Worm (Caenorhabditis elegans) whole organism, young adult: ENCODE measurements around the gene F44E5.2.
A peak's percentile ranks its signal among the peaks of the same experiment; 100 is the strongest.

ENCODE experiments used
- B0019.2 ChIP-seq: fragments of 200-800 bp; sonication (Bioruptor generic); conservative IDR thresholded peaks from 2 replicates; pipeline ENCODE4 v1.3.6; 2022; ENCODE audit warnings: missing genetic modification reagents, missing genetic modification characterization, missing compliant biosample characterization
- B0261.1 ChIP-seq: sonication (generic microtip); optimal IDR thresholded peaks from 2 replicates; lab custom pipeline; 2016; ENCODE audit warnings: mild to moderate bottlenecking, missing genetic modification characterization, moderate library complexity, missing compliant biosample characterization
- F23B12.7 ChIP-seq: sonication (generic microtip); optimal IDR thresholded peaks from 2 replicates; lab custom pipeline; 2017; ENCODE audit warnings: missing genetic modification characterization, mild to moderate bottlenecking, missing compliant biosample characterization, antibody characterized with exemption, moderate library complexity; ENCODE audit not compliant: insufficient read depth
- F37B4.10 ChIP-seq: fragments of 200-800 bp; sonication (Bioruptor generic); IDR thresholded peaks from 2 replicates; pipeline ENCODE4 v1.3.6; 2022; ENCODE audit warnings: missing genetic modification characterization, missing compliant biosample characterization
- F55B11.4 ChIP-seq: sonication (generic microtip); optimal IDR thresholded peaks from 2 replicates; lab custom pipeline; 2016; ENCODE audit warnings: missing compliant biosample characterization, missing genetic modification characterization, borderline replicate concordance; ENCODE audit not compliant: insufficient read depth
- T07F8.4 ChIP-seq: sonication (generic microtip); optimal IDR thresholded peaks from 2 replicates; lab custom pipeline; 2016; ENCODE audit warnings: mild to moderate bottlenecking, missing genetic modification characterization, moderate library complexity, missing compliant biosample characterization
- T26A5.8 ChIP-seq: sonication (generic microtip); optimal IDR thresholded peaks from 2 replicates; lab custom pipeline; 2016; ENCODE audit warnings: missing genetic modification characterization, missing compliant biosample characterization
- Y53F4B.3 ChIP-seq: fragments of 200-800 bp; sonication (Bioruptor generic); IDR thresholded peaks from 2 replicates; pipeline ENCODE4 v1.3.6; 2022; ENCODE audit warnings: missing genetic modification reagents, missing genetic modification characterization, missing compliant biosample characterization
- Y95B8A.8 ChIP-seq: fragments of 200-800 bp; sonication (Bioruptor generic); IDR thresholded peaks from 2 replicates; pipeline ENCODE4 v1.3.6; 2022; ENCODE audit warnings: missing genetic modification reagents, missing genetic modification characterization, missing compliant biosample characterization
- ama-1 ChIP-seq, 3 experiments: fragments of 150-350 bp in 1 of 3; sonication (generic microtip) in 2 of 3; optimal IDR thresholded peaks; 2 replicates each; lab custom pipeline; 2014 to 2018; ENCODE audit warnings: missing biosample characterization in 2 of 3, missing genetic modification characterization in 2 of 3, missing genetic modification reagents in 2 of 3
- aptf-3 ChIP-seq: fragments of 200-800 bp; sonication (Bioruptor generic); IDR thresholded peaks from 2 replicates; pipeline ENCODE4 v1.3.6; 2022; ENCODE audit warnings: missing genetic modification characterization, missing compliant biosample characterization
- athp-1 ChIP-seq: sonication (generic microtip); optimal IDR thresholded peaks from 2 replicates; lab custom pipeline; 2017; ENCODE audit warnings: mild to moderate bottlenecking, missing genetic modification characterization, missing compliant biosample characterization
- attf-3 ChIP-seq: fragments of 200-800 bp; sonication (Bioruptor generic); conservative IDR thresholded peaks from 2 replicates; pipeline ENCODE4 v1.3.6; 2022; ENCODE audit warnings: missing genetic modification reagents, missing genetic modification characterization, missing compliant biosample characterization
- ccch-3 ChIP-seq: fragments of 200-800 bp; sonication (Bioruptor generic); optimal IDR thresholded peaks from 2 replicates; lab custom pipeline; 2018; ENCODE audit warnings: mild to moderate bottlenecking, missing genetic modification characterization, missing compliant biosample characterization
- cebp-1 ChIP-seq, 2 experiments: fragments of 200-800 bp in 1 of 2; sonication (Bioruptor generic) in 1 of 2; sonication (generic microtip) in 1 of 2; IDR thresholded peaks in 1 of 2; optimal IDR thresholded peaks in 1 of 2; 2 replicates each; pipeline versions ENCODE4 v1.3.6 to Lab custom; 2017 to 2022; ENCODE audit warnings: missing compliant biosample characterization in 2 of 2, missing genetic modification characterization in 2 of 2, mild to moderate bottlenecking in 1 of 2, missing genetic modification reagents in 1 of 2, moderate library complexity in 1 of 2
- ceh-79 ChIP-seq: sonication (generic microtip); optimal IDR thresholded peaks from 2 replicates; lab custom pipeline; 2017; ENCODE audit warnings: mild to moderate bottlenecking, missing genetic modification characterization, missing compliant biosample characterization
- ceh-91 ChIP-seq: fragments of 200-800 bp; sonication (Bioruptor generic); IDR thresholded peaks from 2 replicates; pipeline ENCODE4 v1.3.6; 2022; ENCODE audit warnings: missing genetic modification reagents, missing genetic modification characterization, missing compliant biosample characterization
- die-1 ChIP-seq: sonication (generic microtip); optimal IDR thresholded peaks from 2 replicates; lab custom pipeline; 2016; ENCODE audit warnings: missing genotype, mild to moderate bottlenecking, missing genetic modification characterization, missing compliant biosample characterization
- egrh-3 ChIP-seq: fragments of 200-800 bp; sonication (Bioruptor generic); IDR thresholded peaks from 2 replicates; pipeline ENCODE4 v1.3.6; 2022; ENCODE audit warnings: missing genetic modification reagents, missing genetic modification characterization, missing compliant biosample characterization
- hlh-12 ChIP-seq: sonication (generic microtip); optimal IDR thresholded peaks from 2 replicates; lab custom pipeline; 2016; ENCODE audit warnings: missing genetic modification characterization, missing compliant biosample characterization
- hmg-1.2 ChIP-seq: fragments of 200-800 bp; sonication (Bioruptor generic); IDR thresholded peaks from 2 replicates; pipeline ENCODE4 v1.3.6; 2022; ENCODE audit warnings: missing genetic modification reagents, missing genetic modification characterization, missing compliant biosample characterization
- hmg-20 ChIP-seq: fragments of 200-800 bp; sonication (Bioruptor generic); IDR thresholded peaks from 2 replicates; pipeline ENCODE4 v1.3.6; 2022; ENCODE audit warnings: missing genetic modification reagents, missing genetic modification characterization, missing compliant biosample characterization
- hsf-1 ChIP-seq: fragments of 200-800 bp; sonication (Bioruptor generic); IDR thresholded peaks from 2 replicates; pipeline ENCODE4 v1.3.6; 2022; ENCODE audit warnings: missing genetic modification reagents, missing genetic modification characterization, missing compliant biosample characterization
- let-526 ChIP-seq: fragments of 200-800 bp; sonication (Bioruptor generic); IDR thresholded peaks from 2 replicates; pipeline ENCODE4 v1.3.6; 2022; ENCODE audit warnings: missing genetic modification reagents, missing genetic modification characterization, missing compliant biosample characterization
- lin-54 ChIP-seq: fragments of 200-800 bp; sonication (Bioruptor generic); optimal IDR thresholded peaks from 2 replicates; lab custom pipeline; 2018; ENCODE audit warnings: mild to moderate bottlenecking, missing genetic modification characterization, missing compliant biosample characterization
- madf-10 ChIP-seq: sonication (generic microtip); optimal IDR thresholded peaks from 2 replicates; lab custom pipeline; 2016; ENCODE audit warnings: mild to moderate bottlenecking, missing genetic modification characterization, missing compliant biosample characterization
- madf-8 ChIP-seq: fragments of 200-800 bp; sonication (Bioruptor generic); conservative IDR thresholded peaks from 2 replicates; pipeline ENCODE4 v1.3.6; 2022; ENCODE audit warnings: missing genetic modification reagents, missing genetic modification characterization, missing compliant biosample characterization
- mes-4 ChIP-seq: sonication (generic microtip); optimal IDR thresholded peaks from 2 replicates; lab custom pipeline; 2016; ENCODE audit warnings: missing genotype, missing genetic modification characterization, missing compliant biosample characterization
- nfya-1 ChIP-seq: sonication (generic microtip); optimal IDR thresholded peaks from 2 replicates; lab custom pipeline; 2017; ENCODE audit warnings: antibody characterized with exemption, missing compliant biosample characterization, missing genetic modification characterization, borderline replicate concordance; ENCODE audit not compliant: insufficient read depth
- nhr-80 ChIP-seq: sonication (generic microtip); optimal IDR thresholded peaks from 2 replicates; lab custom pipeline; 2016; ENCODE audit warnings: missing genetic modification characterization, missing compliant biosample characterization
- pha-4 ChIP-seq: fragments of 150-350 bp; sonication (generic microtip); optimal IDR thresholded peaks from 2 replicates; lab custom pipeline; 2014; ENCODE audit warnings: missing biosample characterization, missing genetic modification reagents, missing genetic modification characterization
- sea-2 ChIP-seq: fragments of 200-800 bp; sonication (Bioruptor generic); IDR thresholded peaks from 2 replicates; pipeline ENCODE4 v1.3.6; 2022; ENCODE audit warnings: missing genetic modification characterization, missing compliant biosample characterization
- somi-1 ChIP-seq: fragments of 200-800 bp; sonication (Bioruptor generic); optimal IDR thresholded peaks from 2 replicates; lab custom pipeline; 2018; ENCODE audit warnings: mild to moderate bottlenecking, missing genetic modification characterization, missing compliant biosample characterization
- tbp1 ChIP-seq: fragments of 200-800 bp; sonication (Bioruptor generic); optimal IDR thresholded peaks from 2 replicates; lab custom pipeline; 2018; ENCODE audit warnings: mild to moderate bottlenecking, missing genetic modification characterization, missing compliant biosample characterization
- ztf-26 ChIP-seq: sonication (generic microtip); optimal IDR thresholded peaks from 2 replicates; lab custom pipeline; 2017; ENCODE audit warnings: missing genetic modification characterization, missing compliant biosample characterization

F44E5.2 gene

ce11 chrII:11794392-11794791, 27.8 kb downstream of the F44E5.2 start:
- TF ChIP-seq mes-4 (tag; lab: Kevin White, UChicago), result no peak
- no peak for TF ChIP-seq T07F8.4
- TF ChIP-seq F55B11.4 (tag; lab: Kevin White, UChicago), result no peak
- TF ChIP-seq let-526 (GFP tag; lab: Robert Waterston, UW), result no peak
- no peak for TF ChIP-seq nfya-1
- TF ChIP-seq aptf-3 (GFP tag; lab: Robert Waterston, UW), result no peak
- no peak for TF ChIP-seq cebp-1 (GFP tag; IDR thresholded peaks at IDR 0.05; lab: Robert Waterston, UW)
- no peak for TF ChIP-seq cebp-1 (tag; optimal IDR thresholded peaks at IDR 0.05; lab: Kevin White, UChicago)
- no peak for TF ChIP-seq attf-3 (GFP tag; lab: Robert Waterston, UW)
- TF ChIP-seq F23B12.7 (tag; lab: Kevin White, UChicago), result no peak

ce11 chrII:11797194-11797593, 30.6 kb downstream of the F44E5.2 start:
- no peak for TF ChIP-seq Y95B8A.8 (GFP tag; lab: Robert Waterston, UW)
- TF ChIP-seq Y53F4B.3, result no peak
- TF ChIP-seq nhr-80 (tag; lab: Kevin White, UChicago), result peak; percentile 42

- TF ChIP-seq tbp1 (no peak), lin-54 (GFP tag; lab: Kevin White, UChicago) (no peak), ama-1 (optimal IDR thresholded peaks at IDR 0.05; lab: Kevin White, UChicago) (no peak), ama-1 (GFP tag; optimal IDR thresholded peaks at IDR 0.05; lab: Kevin White, UChicago) (no peak), die-1 (no peak), madf-10 (tag; lab: Kevin White, UChicago) (no peak), ceh-91 (GFP tag; lab: Robert Waterston, UW) (no peak), mes-4 (tag; lab: Kevin White, UChicago) (no peak), ceh-79 (no peak), F37B4.10 (GFP tag; lab: Robert Waterston, UW) (no peak), nfya-1 (no peak), hlh-12 (tag; lab: Kevin White, UChicago) (no peak), ztf-26 (tag; lab: Kevin White, UChicago) (no peak), athp-1 (tag; lab: Kevin White, UChicago) (no peak), ccch-3 (no peak), somi-1 (GFP tag; lab: Kevin White, UChicago) (no peak), sea-2 (GFP tag; lab: Robert Waterston, UW) (no peak), hmg-20 (GFP tag; lab: Robert Waterston, UW) (no peak)
These were observed 32.2 kb downstream of the F44E5.2 start, which contains the start of gene hda-5 for ce11 chrII:11798737-11799136. TSS of gene hda-5 (plus strand) at chrII:11799037.

- TF ChIP-seq T26A5.8 (no peak), madf-8 (GFP tag; lab: Robert Waterston, UW) (no peak), B0019.2 (GFP tag; lab: Robert Waterston, UW) (no peak), ama-1 (optimal IDR thresholded peaks at IDR 0.05; lab: Kevin White, UChicago) (no peak), ama-1 (GFP tag; optimal IDR thresholded peaks at IDR 0.05; lab: Kevin White, UChicago) (no peak), hmg-1.2 (no peak), pha-4 (tag; lab: Kevin White, UChicago) (no peak), hsf-1 (GFP tag; lab: Robert Waterston, UW) (no peak), egrh-3 (GFP tag; lab: Robert Waterston, UW) (no peak), B0261.1 (tag; lab: Kevin White, UChicago) (no peak)
These were observed 35.9 kb downstream of the F44E5.2 start, which contains the start of gene F43G6.17 for ce11 chrII:11802451-11802850. TSS of gene F43G6.17 (plus strand) at chrII:11802751.
